Fruit fly (Drosophila melanogaster) whole organism, prepupa: ENCODE measurements around the gene S6k.

Experiments
- CG10631 ChIP-seq: fragments of 200-800 bp; sonication (Bioruptor generic); optimal IDR thresholded peaks from 2 replicates; lab custom pipeline; 2016; ENCODE audit warnings: missing biosample characterization, missing genetic modification characterization
- CG10669 ChIP-seq: fragments of 200-800 bp; sonication (Bioruptor generic); optimal IDR thresholded peaks from 3 replicates; lab custom pipeline; 2018; ENCODE audit warnings: missing biosample characterization, mild to moderate bottlenecking, missing genetic modification characterization, moderate library complexity
- CG11762 ChIP-seq: fragments of 200-800 bp; sonication (Bioruptor generic); optimal IDR thresholded peaks from 3 replicates; lab custom pipeline; 2016; ENCODE audit warnings: missing biosample characterization, missing genetic modification characterization; ENCODE audit not compliant: insufficient read depth
- CG15336 ChIP-seq: fragments of 200-800 bp; sonication (Bioruptor generic); IDR thresholded peaks from 2 replicates; pipeline ENCODE4 v1.3.6; 2022; ENCODE audit warnings: missing biosample characterization, missing genetic modification characterization
- CG1621 ChIP-seq: fragments of 200-800 bp; sonication (Bioruptor generic); optimal IDR thresholded peaks from 3 replicates; lab custom pipeline; 2018; ENCODE audit warnings: missing biosample characterization, mild to moderate bottlenecking, missing genetic modification characterization
- CG16779 ChIP-seq: fragments of 200-800 bp; sonication (Bioruptor generic); optimal IDR thresholded peaks from 3 replicates; lab custom pipeline; 2017; ENCODE audit warnings: missing biosample characterization, mild to moderate bottlenecking, missing genetic modification characterization
- CG31627 ChIP-seq: fragments of 200-800 bp; sonication (Bioruptor generic); optimal IDR thresholded peaks from 3 replicates; lab custom pipeline; 2016; ENCODE audit warnings: missing biosample characterization, missing genetic modification characterization
- CG32006 ChIP-seq: fragments of 200-800 bp; sonication (Bioruptor generic); optimal IDR thresholded peaks from 3 replicates; lab custom pipeline; 2017; ENCODE audit warnings: missing biosample characterization, mild to moderate bottlenecking, missing genetic modification characterization
- CG34406 ChIP-seq: fragments of 200-800 bp; sonication (Bioruptor generic); optimal IDR thresholded peaks from 3 replicates; lab custom pipeline; 2016; ENCODE audit warnings: missing biosample characterization, missing genetic modification characterization
- CG3919 ChIP-seq: fragments of 200-800 bp; sonication (Bioruptor generic); optimal IDR thresholded peaks from 3 replicates; lab custom pipeline; 2016; ENCODE audit warnings: missing biosample characterization, missing genetic modification characterization
- CG6163 ChIP-seq: fragments of 200-800 bp; sonication (Bioruptor generic); IDR thresholded peaks from 3 replicates; pipeline ENCODE4 v1.3.6; 2022; ENCODE audit warnings: missing biosample characterization, missing genetic modification characterization
- CG6792 ChIP-seq: fragments of 200-800 bp; sonication (Bioruptor generic); optimal IDR thresholded peaks from 3 replicates; lab custom pipeline; 2016; ENCODE audit warnings: missing biosample characterization, missing genetic modification characterization
- CG6808 ChIP-seq: fragments of 200-800 bp; sonication (Bioruptor generic); optimal IDR thresholded peaks from 3 replicates; lab custom pipeline; 2017; ENCODE audit warnings: missing biosample characterization, missing genetic modification characterization, mild to moderate bottlenecking, moderate library complexity, missing genetic modification reagents
- CG7368 ChIP-seq: fragments of 200-800 bp; sonication (Bioruptor generic); optimal IDR thresholded peaks from 3 replicates; lab custom pipeline; 2016; ENCODE audit warnings: missing biosample characterization, missing genetic modification characterization
- CG8119 ChIP-seq: fragments of 200-800 bp; sonication (Bioruptor generic); IDR thresholded peaks from 3 replicates; pipeline ENCODE4 v1.3.6; 2022; ENCODE audit warnings: missing biosample characterization, missing genetic modification characterization
- CG8319 ChIP-seq: fragments of 200-800 bp; sonication (Bioruptor generic); optimal IDR thresholded peaks from 3 replicates; lab custom pipeline; 2016; ENCODE audit warnings: missing biosample characterization, missing genetic modification characterization
- Eip75B ChIP-seq: fragments of 200-800 bp; sonication (Bioruptor generic); optimal IDR thresholded peaks from 3 replicates; lab custom pipeline; 2016; ENCODE audit warnings: missing biosample characterization, missing genetic modification characterization
- Eip78C ChIP-seq: fragments of 200-800 bp; sonication (Bioruptor generic); peaks from one replicate; lab custom pipeline; 2016; ENCODE audit warnings: missing biosample characterization, missing genetic modification characterization
- Ets21C ChIP-seq: fragments of 200-800 bp; sonication (Bioruptor generic); optimal IDR thresholded peaks from 3 replicates; lab custom pipeline; 2016; ENCODE audit warnings: missing biosample characterization, missing genetic modification characterization
- Ets96B ChIP-seq: fragments of 200-800 bp; optimal IDR thresholded peaks from 2 replicates; lab custom pipeline; 2019; ENCODE audit warnings: missing biosample characterization, mild to moderate bottlenecking, missing genetic modification characterization, moderate library complexity
- Gug ChIP-seq: fragments of 200-800 bp; sonication (Bioruptor generic); IDR thresholded peaks from 2 replicates; pipeline ENCODE4 v1.3.6; 2022; ENCODE audit warnings: missing biosample characterization, missing genetic modification characterization
- Hr38 ChIP-seq: sonication (Bioruptor generic); optimal IDR thresholded peaks from 2 replicates; lab custom pipeline; 2016; ENCODE audit warnings: missing biosample characterization, missing genetic modification characterization
- Hr39 ChIP-seq: fragments of 200-800 bp; sonication (Bioruptor generic); optimal IDR thresholded peaks from 2 replicates; lab custom pipeline; 2016; ENCODE audit warnings: missing biosample characterization, missing genetic modification characterization
- Hr4 ChIP-seq: fragments of 200-800 bp; sonication (Bioruptor generic); optimal IDR thresholded peaks from 3 replicates; lab custom pipeline; 2016; ENCODE audit warnings: missing biosample characterization, missing genetic modification characterization
- Met ChIP-seq: fragments of 200-800 bp; sonication (Bioruptor generic); optimal IDR thresholded peaks from 3 replicates; lab custom pipeline; 2016; ENCODE audit warnings: missing biosample characterization, missing genetic modification characterization
- OdsH ChIP-seq: fragments of 200-800 bp; sonication (Bioruptor generic); optimal IDR thresholded peaks from 3 replicates; lab custom pipeline; 2016; ENCODE audit warnings: missing biosample characterization, missing genetic modification characterization
- Smox ChIP-seq: fragments of 200-800 bp; sonication (Bioruptor generic); optimal IDR thresholded peaks from 3 replicates; lab custom pipeline; 2016; ENCODE audit warnings: missing biosample characterization, missing genetic modification characterization
- Sox102F ChIP-seq: fragments of 200-800 bp; sonication (Bioruptor generic); optimal IDR thresholded peaks from 2 replicates; lab custom pipeline; 2016; ENCODE audit warnings: missing biosample characterization, mild to moderate bottlenecking, missing genetic modification characterization
- Sox14 ChIP-seq: fragments of 200-800 bp; sonication (Bioruptor generic); optimal IDR thresholded peaks from 3 replicates; lab custom pipeline; 2016; ENCODE audit warnings: missing biosample characterization, missing genetic modification characterization
- achi ChIP-seq: fragments of 200-800 bp; sonication (Bioruptor generic); optimal IDR thresholded peaks from 3 replicates; lab custom pipeline; 2016; ENCODE audit warnings: missing biosample characterization, missing genetic modification characterization
- acj6 ChIP-seq: fragments of 200-800 bp; sonication (Bioruptor generic); optimal IDR thresholded peaks from 3 replicates; lab custom pipeline; 2016; ENCODE audit warnings: missing biosample characterization, missing genetic modification characterization
- cyc ChIP-seq: fragments of 200-800 bp; sonication (Bioruptor generic); optimal IDR thresholded peaks from 3 replicates; lab custom pipeline; 2016; ENCODE audit warnings: missing biosample characterization, missing genetic modification characterization
- dac ChIP-seq: fragments of 200-800 bp; sonication (Bioruptor generic); optimal IDR thresholded peaks from 2 replicates; lab custom pipeline; 2017; ENCODE audit warnings: missing biosample characterization, mild to moderate bottlenecking, missing genetic modification characterization
- dsx ChIP-seq: fragments of 200-800 bp; optimal IDR thresholded peaks from 3 replicates; lab custom pipeline; 2019; ENCODE audit warnings: missing biosample characterization, mild to moderate bottlenecking, missing genetic modification characterization, moderate library complexity; ENCODE audit not compliant: poor library complexity, severe bottlenecking
- esn ChIP-seq: fragments of 200-800 bp; sonication (Bioruptor generic); optimal IDR thresholded peaks from 2 replicates; lab custom pipeline; 2016; ENCODE audit warnings: missing biosample characterization, mild to moderate bottlenecking, missing genetic modification characterization, moderate library complexity
- fkh ChIP-seq: fragments of 200-800 bp; sonication (Bioruptor generic); optimal IDR thresholded peaks from 3 replicates; lab custom pipeline; 2017; ENCODE audit warnings: missing biosample characterization, mild to moderate bottlenecking, missing genetic modification characterization, moderate library complexity
- net ChIP-seq: fragments of 200-800 bp; sonication (Bioruptor generic); optimal IDR thresholded peaks from 3 replicates; lab custom pipeline; 2016; ENCODE audit warnings: missing biosample characterization, missing genetic modification characterization
- pdm3 ChIP-seq: fragments of 200-800 bp; sonication (Bioruptor generic); optimal IDR thresholded peaks from 3 replicates; lab custom pipeline; 2016; ENCODE audit warnings: missing biosample characterization, missing genetic modification characterization
- spab ChIP-seq: fragments of 200-800 bp; sonication (Bioruptor generic); optimal IDR thresholded peaks from 2 replicates; lab custom pipeline; 2017; ENCODE audit warnings: missing biosample characterization, mild to moderate bottlenecking, missing genetic modification characterization, missing genetic modification reagents
- ss ChIP-seq, 2 experiments: fragments of 200-800 bp; sonication (Bioruptor generic); optimal IDR thresholded peaks; 2 replicates in 1 of 2; 3 replicates in 1 of 2; lab custom pipeline; 2017 to 2018; ENCODE audit warnings: mild to moderate bottlenecking in 2 of 2, missing biosample characterization in 2 of 2, missing genetic modification characterization in 2 of 2, moderate library complexity in 1 of 2
- svp ChIP-seq: fragments of 200-800 bp; sonication (Bioruptor generic); peaks from one replicate; lab custom pipeline; 2016; ENCODE audit warnings: missing biosample characterization, missing genetic modification characterization
- topi ChIP-seq: fragments of 200-800 bp; sonication (Bioruptor generic); optimal IDR thresholded peaks from 3 replicates; lab custom pipeline; 2016; ENCODE audit warnings: missing biosample characterization, missing genetic modification characterization
- vri ChIP-seq: fragments of 200-800 bp; sonication (Bioruptor generic); optimal IDR thresholded peaks from 3 replicates; lab custom pipeline; 2016; ENCODE audit warnings: missing biosample characterization, mild to moderate bottlenecking, missing genetic modification characterization

S6k gene

dm6 chr3L:5838880-5839279 is 28.1 kb upstream of the S6k start:
- TF ChIP-seq Sox102F (GFP tag; lab: Kevin White, UChicago) (no peak), CG16779 (no peak), dac (GFP tag; lab: Kevin White, UChicago) (no peak), CG8319 (no peak), CG15336 (GFP tag; lab: Robert Waterston, UW) (peak; percentile 24; the same call in 1 of the 2 replicates), vri (GFP tag; lab: Kevin White, UChicago) (no peak), CG8119 (0 out of 3 replicates have a peak, but pooled peaks have one; percentile 17), Smox (GFP tag; lab: Kevin White, UChicago) (no peak), Eip78C (GFP tag; lab: Kevin White, UChicago) (no peak)

- no peak for TF ChIP-seq svp (GFP tag; lab: Kevin White, UChicago)
- TF ChIP-seq Eip78C (GFP tag; lab: Kevin White, UChicago), result peak; percentile 51
- TF ChIP-seq CG11762 (GFP tag; lab: Kevin White, UChicago), result no peak
- TF ChIP-seq Sox14 (GFP tag; lab: Kevin White, UChicago), result no peak
- no peak for TF ChIP-seq acj6 (GFP tag; lab: Kevin White, UChicago)
- no peak for TF ChIP-seq esn (GFP tag; lab: Kevin White, UChicago)
- TF ChIP-seq CG32006 (GFP tag; lab: Kevin White, UChicago), result peak; percentile 24
- no peak for TF ChIP-seq Gug
- no peak for TF ChIP-seq CG10631 (GFP tag; lab: Kevin White, UChicago)
- no peak for TF ChIP-seq CG34406 (GFP tag; lab: Kevin White, UChicago)
- TF ChIP-seq Ets21C (GFP tag; lab: Kevin White, UChicago), result no peak
These were observed 27.6 kb upstream of the S6k start for dm6 chr3L:5838295-5838694.

DNA sequence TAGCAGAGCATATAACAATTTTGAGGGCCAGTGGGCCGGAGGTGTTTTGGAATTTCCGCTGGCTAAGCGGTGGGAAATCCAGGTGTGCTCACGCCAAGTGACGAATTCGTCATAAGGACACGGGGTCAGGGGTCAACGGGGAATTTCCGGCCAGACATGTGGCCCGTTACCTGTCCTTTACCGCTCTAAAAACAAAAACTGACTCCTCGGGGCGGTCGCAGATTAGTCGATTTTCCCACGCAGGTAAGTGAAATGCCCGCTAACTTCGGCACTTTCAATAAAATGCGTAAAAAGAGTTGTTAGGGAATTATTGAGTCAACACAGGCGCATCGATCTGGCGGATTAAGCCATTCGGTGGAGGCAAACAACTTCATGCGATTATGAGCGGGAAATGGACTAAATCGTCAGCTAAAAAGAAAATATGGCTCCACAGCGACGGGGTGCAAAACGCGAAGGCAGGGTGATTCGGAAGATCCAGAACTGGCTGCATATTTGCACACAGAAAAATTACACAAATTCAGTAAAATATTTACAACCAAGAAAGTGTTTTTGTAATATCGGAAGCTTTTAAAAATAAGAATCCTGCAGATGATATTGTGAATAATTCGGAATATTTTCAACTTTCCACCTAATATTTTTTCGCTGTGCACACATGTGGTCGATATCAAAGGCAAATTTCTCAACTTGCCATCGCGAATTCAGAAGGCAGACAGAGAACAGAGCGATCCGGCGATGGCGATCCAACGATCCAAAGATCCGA is 25.3 kb upstream of the S6k start:
- TF ChIP-seq CG7368 (GFP tag; lab: Kevin White, UChicago) (no peak), svp (GFP tag; lab: Kevin White, UChicago) (peak; percentile 61), CG1621 (tag; lab: Kevin White, UChicago) (peak; percentile 26), vri (GFP tag; lab: Kevin White, UChicago) (peak; percentile 15), CG31627 (GFP tag; lab: Kevin White, UChicago) (peak; percentile 39), CG10631 (GFP tag; lab: Kevin White, UChicago) (peak; percentile 63), spab (no peak), CG11762 (GFP tag; lab: Kevin White, UChicago) (no peak), topi (peak; percentile 27), esn (GFP tag; lab: Kevin White, UChicago) (peak; percentile 44), OdsH (GFP tag; lab: Kevin White, UChicago) (peak; percentile 41), Eip75B (peak; percentile 44), Hr4 (no peak), achi (peak; percentile 34), Hr39 (peak; percentile 40), CG6163 (GFP tag; lab: Robert Waterston, UW) (peak; percentile 70; the same call in 2 of the 3 replicates), ss (GFP tag; optimal IDR thresholded peaks at IDR 0.05; lab: Kevin White, UChicago) (no peak), CG3919 (GFP tag; lab: Kevin White, UChicago) (peak; percentile 51), CG10669 (peak; percentile 40), Met (GFP tag; lab: Kevin White, UChicago) (peak; percentile 38), pdm3 (GFP tag; lab: Kevin White, UChicago) (peak; percentile 51), net (GFP tag; lab: Kevin White, UChicago) (no peak), CG34406 (GFP tag; lab: Kevin White, UChicago) (no peak), Eip78C (GFP tag; lab: Kevin White, UChicago) (peak; percentile 83), Smox (GFP tag; lab: Kevin White, UChicago) (peak; percentile 28), dsx (GFP tag; lab: Kevin White, UChicago) (peak; percentile 21), Sox14 (GFP tag; lab: Kevin White, UChicago) (peak; percentile 49), acj6 (GFP tag; lab: Kevin White, UChicago) (peak; percentile 51), CG6808 (GFP tag; lab: Kevin White, UChicago) (peak; percentile 37), CG16779 (no peak), CG8119 (peak; percentile 42; the same call in 1 of the 3 replicates), CG6792 (GFP tag; lab: Kevin White, UChicago) (peak; percentile 35), cyc (GFP tag; lab: Kevin White, UChicago) (peak; percentile 32), Hr38 (GFP tag; lab: Kevin White, UChicago) (no peak), fkh (GFP tag; lab: Kevin White, UChicago) (no peak), Ets96B (tag; lab: Kevin White, UChicago) (peak; percentile 46), CG32006 (GFP tag; lab: Kevin White, UChicago) (peak; percentile 21), Sox102F (GFP tag; lab: Kevin White, UChicago) (peak; percentile 55), Ets21C (GFP tag; lab: Kevin White, UChicago) (no peak)
